Fruit fly (Drosophila melanogaster): Measurements from ENCODE around the gene Ugt37E1.

- TF ChIP-seq salr (GFP tag; optimal IDR thresholded peaks at IDR 0.05) (no peak), CG34406 (GFP tag; optimal IDR thresholded peaks at IDR 0.05) (no peak), Gug (GFP tag; IDR thresholded peaks at IDR 0.05) (no peak), spab (GFP tag; optimal IDR thresholded peaks at IDR 0.05) (no peak), CG32006 (GFP tag; optimal IDR thresholded peaks at IDR 0.05) (no peak)
These were observed 44.1 kb upstream of the Ugt37E1 start for dm6 chr2L:16752340-16752739.

All from whole organism, prepupa.